Worm (Caenorhabditis elegans) whole organism, L2 larva: Measurements from ENCODE around the gene C35B1.5.

Experiments
- ama-1 ChIP-seq: fragments of 150-350 bp; optimal IDR thresholded peaks from 2 replicates; lab custom pipeline; 2018; ENCODE audit warnings: inconsistent platforms
- egl-27 ChIP-seq: sonication (generic microtip); optimal IDR thresholded peaks from 3 replicates; lab custom pipeline; 2017; ENCODE audit warnings: missing biosample characterization, missing genetic modification reagents, missing genetic modification characterization
- elt-1 ChIP-seq: fragments of 150-350 bp; optimal IDR thresholded peaks from 2 replicates; lab custom pipeline; 2014; ENCODE audit warnings: missing biosample characterization, missing genetic modification characterization
- lin-39 ChIP-seq: fragments of 150-350 bp; optimal IDR thresholded peaks from 2 replicates; lab custom pipeline; 2014; ENCODE audit warnings: missing biosample characterization, missing genetic modification reagents, missing genetic modification characterization
- nhr-10 ChIP-seq: sonication (generic microtip); optimal IDR thresholded peaks from 2 replicates; lab custom pipeline; 2017; ENCODE audit warnings: missing biosample characterization, missing genetic modification characterization
- nhr-25 ChIP-seq: fragments of 150-350 bp; sonication (generic microtip); optimal IDR thresholded peaks from 3 replicates; lab custom pipeline; 2014; ENCODE audit warnings: missing biosample characterization, missing genetic modification characterization
- snpc-4 ChIP-seq: fragments of 150-350 bp; optimal IDR thresholded peaks from 2 replicates; lab custom pipeline; 2014; ENCODE audit warnings: missing biosample characterization, missing genetic modification characterization

DNA sequence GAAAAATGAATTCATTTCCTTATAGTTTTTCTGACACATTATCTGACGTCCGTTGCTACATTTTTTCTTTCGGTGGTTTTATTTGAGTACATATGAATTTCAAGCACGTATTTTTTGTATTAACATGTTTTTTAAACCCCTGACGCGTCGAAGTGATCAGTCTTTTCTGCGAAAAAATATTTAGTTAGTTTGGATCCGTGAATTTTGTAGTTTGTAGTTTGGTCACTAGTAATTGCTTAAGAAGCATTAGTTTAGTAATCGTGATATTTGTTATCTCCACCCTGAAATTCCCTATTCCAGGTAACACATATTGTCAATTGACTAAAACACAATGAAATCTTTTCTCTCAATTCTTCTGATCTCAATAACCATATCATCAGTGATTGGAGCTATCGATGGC, 24.8 kb upstream of the C35B1.5 start, which contains the start of gene C35B1.7:
- no peak for TF ChIP-seq nhr-25 (tag; lab: Kevin White, UChicago)
- no peak for TF ChIP-seq egl-27 (tag; lab: Kevin White, UChicago)
- TF ChIP-seq ama-1 (lab: Kevin White, UChicago): no peak
- TF ChIP-seq elt-1 (tag; lab: Kevin White, UChicago): no peak
- no peak for TF ChIP-seq lin-39
- TF ChIP-seq snpc-4: no peak
- TF ChIP-seq nhr-10 (tag; lab: Kevin White, UChicago): no peak
